Comparison of ENCODE assay signal across 1 fruit fly cellular context in genomic region chrX:11108148-11108844, dm6.
TF ChIP-seq lines count a peak whose summit lies in the region.

Hsp60A (plus strand) TSS chrX:11108482.

TF ChIP-seq in whole organism, embryonic, 481 proteins besides CTCF, POLR2A, EP300 and RAD21 (continued from another document and continues in another):
- TF ChIP-seq Doc3 (GFP tag; IDR thresholded peaks at IDR 0.05; lab: Robert Waterston, UW; ENCODE audit: partially characterized antibody) (peak; percentile 84), CG1832 (GFP tag; optimal IDR thresholded peaks at IDR 0.05; lab: Kevin White, UChicago) (no peak), slbo (GFP tag; IDR thresholded peaks at IDR 0.05; lab: Robert Waterston, UW) (peak; percentile 58; the same call in 1 of the 2 replicates), CG11695 (GFP tag; IDR thresholded peaks at IDR 0.05; lab: Robert Waterston, UW) (no peak), ftz-f1 (GFP tag; optimal IDR thresholded peaks at IDR 0.05; lab: Kevin White, UChicago) (no peak), row (GFP tag; IDR thresholded peaks at IDR 0.05; lab: Robert Waterston, UW) (peak; percentile 82), psq (GFP tag; optimal IDR thresholded peaks at IDR 0.05; lab: Kevin White, UChicago) (no peak), Jarid2 (GFP tag; optimal IDR thresholded peaks at IDR 0.05; lab: Kevin White, UChicago) (no peak), nerfin-2 (GFP tag; IDR thresholded peaks at IDR 0.05; lab: Robert Waterston, UW; ENCODE audit: partially characterized antibody) (peak; percentile 78), Elba2 (GFP tag; optimal IDR thresholded peaks at IDR 0.05; lab: Kevin White, UChicago) (peak; percentile 13), Xrp1 (GFP tag; IDR thresholded peaks at IDR 0.05; lab: Robert Waterston, UW) (peak; percentile 28; the same call in 1 of the 2 replicates), Xbp1 (GFP tag; optimal IDR thresholded peaks at IDR 0.05; lab: Kevin White, UChicago) (peak; percentile 59), CG1603 (tag; optimal IDR thresholded peaks at IDR 0.05; lab: Kevin White, UChicago) (no peak), jigr1 (GFP tag; IDR thresholded peaks at IDR 0.05; lab: Robert Waterston, UW) (no peak), wek (GFP tag; optimal IDR thresholded peaks at IDR 0.05; lab: Kevin White, UChicago) (peak; percentile 97), CG3847 (GFP tag; IDR thresholded peaks at IDR 0.05; lab: Robert Waterston, UW) (peak; percentile 25; the same call in 1 of the 2 replicates), CG5953 (GFP tag; IDR thresholded peaks at IDR 0.05; lab: Robert Waterston, UW) (no peak), inv (GFP tag; IDR thresholded peaks at IDR 0.05; lab: Robert Waterston, UW; ENCODE audit: partially characterized antibody) (peak; percentile 81), CG16815 (GFP tag; optimal IDR thresholded peaks at IDR 0.05; lab: Kevin White, UChicago) (no peak), CG8388 (GFP tag; optimal IDR thresholded peaks at IDR 0.05; lab: Kevin White, UChicago) (peak; percentile 15), bigmax (GFP tag; optimal IDR thresholded peaks at IDR 0.05; lab: Kevin White, UChicago) (peak; percentile 95), trem (tag; optimal IDR thresholded peaks at IDR 0.05; lab: Kevin White, UChicago) (peak; percentile 47), CG32532 (GFP tag; IDR thresholded peaks at IDR 0.05; lab: Robert Waterston, UW) (peak; percentile 39; the same call in 1 of the 2 replicates), aop (GFP tag; IDR thresholded peaks at IDR 0.05; lab: Robert Waterston, UW) (no peak), CG8290 (GFP tag; optimal IDR thresholded peaks at IDR 0.05; lab: Kevin White, UChicago) (no peak), CG8290 (tag; optimal IDR thresholded peaks at IDR 0.05; lab: Kevin White, UChicago) (no peak), CG6689 (GFP tag; IDR thresholded peaks at IDR 0.05; lab: Robert Waterston, UW) (peak; percentile 26; the same call in 1 of the 2 replicates), CG7556 (GFP tag; optimal IDR thresholded peaks at IDR 0.05; lab: Kevin White, UChicago) (peak; percentile 21), CG4282 (GFP tag; optimal IDR thresholded peaks at IDR 0.05; lab: Kevin White, UChicago) (no peak), CG14441 (GFP tag; IDR thresholded peaks at IDR 0.05; lab: Robert Waterston, UW) (peak; percentile 38; the same call in 1 of the 2 replicates), insv (GFP tag; optimal IDR thresholded peaks at IDR 0.05; lab: Kevin White, UChicago) (no peak), klu (GFP tag; IDR thresholded peaks at IDR 0.05; lab: Robert Waterston, UW) (no peak), CG3163 (GFP tag; optimal IDR thresholded peaks at IDR 0.05; lab: Kevin White, UChicago) (no peak), salm (tag; optimal IDR thresholded peaks at IDR 0.05; lab: Kevin White, UChicago) (no peak), Side (GFP tag; optimal IDR thresholded peaks at IDR 0.05; lab: Kevin White, UChicago) (no peak), CG13123 (GFP tag; optimal IDR thresholded peaks at IDR 0.05; lab: Kevin White, UChicago) (peak; percentile 26), vfl (GFP tag; optimal IDR thresholded peaks at IDR 0.05; lab: Kevin White, UChicago) (peak; percentile 41), unpg (GFP tag; optimal IDR thresholded peaks at IDR 0.05; lab: Kevin White, UChicago) (peak; percentile 60), Dip2 (GFP tag; IDR thresholded peaks at IDR 0.05; lab: Robert Waterston, UW) (no peak), CG11247 (GFP tag; IDR thresholded peaks at IDR 0.05; lab: Robert Waterston, UW) (0 out of 2 replicates have a peak, but pooled peaks have one; percentile 14), mld (GFP tag; IDR thresholded peaks at IDR 0.05; lab: Robert Waterston, UW; ENCODE audit: partially characterized antibody) (0 out of 3 replicates have a peak, but pooled peaks have one; percentile 37), Awh (GFP tag; IDR thresholded peaks at IDR 0.05; lab: Robert Waterston, UW) (no peak), Bteb2 (GFP tag; optimal IDR thresholded peaks at IDR 0.05; lab: Kevin White, UChicago) (no peak), btn (GFP tag; optimal IDR thresholded peaks at IDR 0.05; lab: Kevin White, UChicago) (no peak), HLH54F (GFP tag; optimal IDR thresholded peaks at IDR 0.05; lab: Kevin White, UChicago) (peak; percentile 30), CG18476 (GFP tag; optimal IDR thresholded peaks at IDR 0.05; lab: Kevin White, UChicago) (peak; percentile 65), danr (GFP tag; IDR thresholded peaks at IDR 0.05; lab: Robert Waterston, UW) (no peak), CG10147 (GFP tag; optimal IDR thresholded peaks at IDR 0.05; lab: Kevin White, UChicago) (peak; percentile 54), hth (optimal IDR thresholded peaks at IDR 0.05; lab: Kevin White, UChicago) (no peak), H15 (GFP tag; IDR thresholded peaks at IDR 0.05; lab: Robert Waterston, UW) (no peak), CG7745 (tag; optimal IDR thresholded peaks at IDR 0.05; lab: Kevin White, UChicago) (no peak), sqz (GFP tag; optimal IDR thresholded peaks at IDR 0.05; lab: Kevin White, UChicago) (peak; percentile 49), Opbp (GFP tag; IDR thresholded peaks at IDR 0.05; lab: Robert Waterston, UW; ENCODE audit: partially characterized antibody) (peak; percentile 69; the same call in 2 of the 3 replicates), ara (GFP tag; IDR thresholded peaks at IDR 0.05; lab: Robert Waterston, UW) (0 out of 2 replicates have a peak, but pooled peaks have one; percentile 16), crc (GFP tag; optimal IDR thresholded peaks at IDR 0.05; lab: Kevin White, UChicago) (no peak), CG17802 (tag; optimal IDR thresholded peaks at IDR 0.05; lab: Kevin White, UChicago) (no peak), dimm (GFP tag; IDR thresholded peaks at IDR 0.05; lab: Robert Waterston, UW) (no peak), Mrtf (GFP tag; IDR thresholded peaks at IDR 0.05; lab: Robert Waterston, UW) (no peak), CG6765 (GFP tag; optimal IDR thresholded peaks at IDR 0.05; lab: Kevin White, UChicago) (no peak), bab2 (GFP tag; optimal IDR thresholded peaks at IDR 0.05; lab: Kevin White, UChicago) (peak; percentile 5), CG11456 (GFP tag; IDR thresholded peaks at IDR 0.05; lab: Robert Waterston, UW) (0 out of 3 replicates have a peak, but pooled peaks have one; percentile 8), CG16813 (GFP tag; IDR thresholded peaks at IDR 0.05; lab: Robert Waterston, UW; ENCODE audit: partially characterized antibody) (peak; percentile 80), tap (tag; optimal IDR thresholded peaks at IDR 0.05; lab: Kevin White, UChicago) (no peak), CG4854 (GFP tag; optimal IDR thresholded peaks at IDR 0.05; lab: Kevin White, UChicago) (peak; percentile 8), ems (GFP tag; optimal IDR thresholded peaks at IDR 0.05; lab: Kevin White, UChicago) (no peak), chm (GFP tag; IDR thresholded peaks at IDR 0.05; lab: Robert Waterston, UW) (no peak; the same call in 1 of the 2 replicates), E2f1 (GFP tag; IDR thresholded peaks at IDR 0.05; lab: Robert Waterston, UW) (0 out of 2 replicates have a peak, but pooled peaks have one; percentile 20), Atf-2 (GFP tag; optimal IDR thresholded peaks at IDR 0.05; lab: Kevin White, UChicago) (no peak), exex (tag; optimal IDR thresholded peaks at IDR 0.05; lab: Kevin White, UChicago) (peak; percentile 12), MTF-1 (GFP tag; optimal IDR thresholded peaks at IDR 0.05; lab: Kevin White, UChicago; ENCODE audit: borderline replicate concordance) (no peak), hbn (GFP tag; IDR thresholded peaks at IDR 0.05; lab: Robert Waterston, UW; ENCODE audit: partially characterized antibody) (peak; percentile 73), p53 (GFP tag; optimal IDR thresholded peaks at IDR 0.05; lab: Kevin White, UChicago) (no peak), CrebB (tag; optimal IDR thresholded peaks at IDR 0.05; lab: Kevin White, UChicago) (no peak), H2.0 (GFP tag; IDR thresholded peaks at IDR 0.05; lab: Robert Waterston, UW) (0 out of 2 replicates have a peak, but pooled peaks have one; percentile 8), knrl (GFP tag; IDR thresholded peaks at IDR 0.05; lab: Robert Waterston, UW; ENCODE audit: partially characterized antibody) (peak; percentile 90), CG33213 (GFP tag; optimal IDR thresholded peaks at IDR 0.05; lab: Kevin White, UChicago) (no peak), CG31441 (GFP tag; IDR thresholded peaks at IDR 0.05; lab: Robert Waterston, UW) (peak; percentile 51), Spps (tag; optimal IDR thresholded peaks at IDR 0.05; lab: Kevin White, UChicago) (no peak), h (optimal IDR thresholded peaks at IDR 0.05; lab: Kevin White, UChicago) (no peak), CG33557 (GFP tag; optimal IDR thresholded peaks at IDR 0.05; lab: Kevin White, UChicago) (peak; percentile 35), CG12942 (GFP tag; optimal IDR thresholded peaks at IDR 0.05; lab: Kevin White, UChicago) (peak; percentile 15), en (GFP tag; optimal IDR thresholded peaks at IDR 0.05; lab: Kevin White, UChicago) (no peak), CG12219 (GFP tag; optimal IDR thresholded peaks at IDR 0.05; lab: Kevin White, UChicago) (no peak), unc-4 (GFP tag; IDR thresholded peaks at IDR 0.05; lab: Robert Waterston, UW; ENCODE audit: partially characterized antibody) (peak; percentile 84), her (GFP tag; optimal IDR thresholded peaks at IDR 0.05; lab: Kevin White, UChicago) (no peak), NFAT (GFP tag; IDR thresholded peaks at IDR 0.05; lab: Robert Waterston, UW) (no peak), CG9609 (GFP tag; optimal IDR thresholded peaks at IDR 0.05; lab: Kevin White, UChicago) (no peak), ssp (GFP tag; IDR thresholded peaks at IDR 0.05; lab: Robert Waterston, UW) (peak; percentile 30; the same call in 1 of the 2 replicates), NfI (GFP tag; optimal IDR thresholded peaks at IDR 0.05; lab: Kevin White, UChicago) (peak; percentile 34), sens (GFP tag; lab: Kevin White, UChicago) (peak; percentile 88), vvl (GFP tag; IDR thresholded peaks at IDR 0.05; lab: Robert Waterston, UW) (0 out of 2 replicates have a peak, but pooled peaks have one; percentile 18), CG11723 (GFP tag; optimal IDR thresholded peaks at IDR 0.05; lab: Kevin White, UChicago) (no peak), nmo (GFP tag; optimal IDR thresholded peaks at IDR 0.05; lab: Kevin White, UChicago) (peak; percentile 75), Chrac-16 (GFP tag; optimal IDR thresholded peaks at IDR 0.05; lab: Kevin White, UChicago) (peak; percentile 21), Hmr (GFP tag; optimal IDR thresholded peaks at IDR 0.05; lab: Kevin White, UChicago) (peak; percentile 52), tna (GFP tag; IDR thresholded peaks at IDR 0.05; lab: Robert Waterston, UW; ENCODE audit: partially characterized antibody) (peak; percentile 82), Poxn (GFP tag; IDR thresholded peaks at IDR 0.05; lab: Robert Waterston, UW) (no peak), Tbp (GFP tag; optimal IDR thresholded peaks at IDR 0.05; lab: Kevin White, UChicago) (no peak), Bgb (GFP tag; IDR thresholded peaks at IDR 0.05; lab: Robert Waterston, UW; ENCODE audit: partially characterized antibody) (peak; percentile 77), CG7786 (GFP tag; optimal IDR thresholded peaks at IDR 0.05; lab: Kevin White, UChicago) (no peak), schlank (tag; optimal IDR thresholded peaks at IDR 0.05; lab: Kevin White, UChicago) (no peak), ato (GFP tag; IDR thresholded peaks at IDR 0.05; lab: Robert Waterston, UW; ENCODE audit: partially characterized antibody) (peak; percentile 55; the same call in 1 of the 2 replicates), hb (GFP tag; IDR thresholded peaks at IDR 0.05; lab: Robert Waterston, UW; ENCODE audit: partially characterized antibody) (peak; percentile 76; the same call in 2 of the 3 replicates), CG12391 (tag; optimal IDR thresholded peaks at IDR 0.05; lab: Kevin White, UChicago) (peak; percentile 74), lov (optimal IDR thresholded peaks at IDR 0.05; lab: Kevin White, UChicago) (no peak), lov (GFP tag; IDR thresholded peaks at IDR 0.05; lab: Robert Waterston, UW) (no peak), CG10543 (GFP tag; optimal IDR thresholded peaks at IDR 0.05; lab: Kevin White, UChicago) (no peak), Dek (tag; optimal IDR thresholded peaks at IDR 0.05; lab: Kevin White, UChicago) (peak; percentile 35), CG8765 (GFP tag; IDR thresholded peaks at IDR 0.05; lab: Robert Waterston, UW) (no peak), tin (GFP tag; optimal IDR thresholded peaks at IDR 0.05; lab: Kevin White, UChicago) (peak; percentile 68), gfzf (GFP tag; optimal IDR thresholded peaks at IDR 0.05; lab: Kevin White, UChicago) (peak; percentile 66), ttk (GFP tag; IDR thresholded peaks at IDR 0.05; lab: Robert Waterston, UW) (no peak), slp2 (GFP tag; optimal IDR thresholded peaks at IDR 0.05; lab: Kevin White, UChicago) (no peak), Eip74EF (GFP tag; optimal IDR thresholded peaks at IDR 0.05; lab: Kevin White, UChicago) (no peak), cwo (GFP tag; optimal IDR thresholded peaks at IDR 0.05; lab: Kevin White, UChicago) (no peak), Mes4 (GFP tag; optimal IDR thresholded peaks at IDR 0.05; lab: Kevin White, UChicago) (no peak), Ada2b (GFP tag; IDR thresholded peaks at IDR 0.05; lab: Robert Waterston, UW) (no peak), cad (GFP tag; optimal IDR thresholded peaks at IDR 0.05; lab: Kevin White, UChicago) (no peak), wor (GFP tag; IDR thresholded peaks at IDR 0.05; lab: Robert Waterston, UW) (no peak), nom (GFP tag; optimal IDR thresholded peaks at IDR 0.05; lab: Kevin White, UChicago) (no peak), CG17568 (GFP tag; optimal IDR thresholded peaks at IDR 0.05; lab: Kevin White, UChicago) (no peak), CG13287 (GFP tag; IDR thresholded peaks at IDR 0.05; lab: Robert Waterston, UW; ENCODE audit: partially characterized antibody) (peak; percentile 91), Myb (GFP tag; optimal IDR thresholded peaks at IDR 0.05; lab: Kevin White, UChicago) (no peak), ro (GFP tag; IDR thresholded peaks at IDR 0.05; lab: Robert Waterston, UW) (no peak), Neu2 (GFP tag; optimal IDR thresholded peaks at IDR 0.05; lab: Kevin White, UChicago; ENCODE audit: borderline replicate concordance) (no peak), Doc2 (GFP tag; IDR thresholded peaks at IDR 0.05; lab: Robert Waterston, UW) (no peak), pum (GFP tag; optimal IDR thresholded peaks at IDR 0.05; lab: Kevin White, UChicago) (no peak), CG15073 (GFP tag; optimal IDR thresholded peaks at IDR 0.05; lab: Kevin White, UChicago) (no peak), sna (GFP tag; IDR thresholded peaks at IDR 0.05; lab: Robert Waterston, UW; ENCODE audit: partially characterized antibody) (peak; percentile 76; the same call in 1 of the 2 replicates)
